Fruit fly (Drosophila melanogaster) whole organism, embryonic: Measurements from ENCODE around the gene dyw.

Experiments
- Atf6 ChIP-seq: fragments of 200-800 bp; sonication (Bioruptor generic); IDR thresholded peaks from 2 replicates; pipeline ENCODE4 v1.3.6; 2022; ENCODE audit warnings: missing biosample characterization, missing genetic modification characterization
- CG10267 ChIP-seq: fragments of 200-800 bp; sonication (Bioruptor generic); optimal IDR thresholded peaks from 2 replicates; lab custom pipeline; 2018; ENCODE audit warnings: missing biosample characterization, mild to moderate bottlenecking, missing genetic modification characterization, moderate library complexity
- CG10274 ChIP-seq: fragments of 200-800 bp; sonication (Bioruptor generic); optimal IDR thresholded peaks from 3 replicates; lab custom pipeline; 2017; ENCODE audit warnings: missing biosample characterization, mild to moderate bottlenecking, missing genetic modification characterization
- CG10431 ChIP-seq: fragments of 200-800 bp; sonication (Bioruptor generic); optimal IDR thresholded peaks from 3 replicates; lab custom pipeline; 2018; ENCODE audit warnings: missing biosample characterization, mild to moderate bottlenecking, missing genetic modification characterization
- CG10462 ChIP-seq: fragments of 200-800 bp; sonication (Bioruptor generic); optimal IDR thresholded peaks from 2 replicates; lab custom pipeline; 2016; ENCODE audit warnings: missing biosample characterization, missing genetic modification characterization
- CG11093 ChIP-seq: fragments of 200-800 bp; sonication (Bioruptor generic); IDR thresholded peaks from 3 replicates; pipeline ENCODE4 v1.3.6; 2022; ENCODE audit warnings: missing biosample characterization, missing genetic modification characterization
- CG12659 ChIP-seq: fragments of 200-800 bp; sonication (Bioruptor generic); optimal IDR thresholded peaks from 3 replicates; lab custom pipeline; 2017; ENCODE audit warnings: mild to moderate bottlenecking, missing biosample characterization, missing genetic modification reagents, missing genetic modification characterization
- CG13296 ChIP-seq: fragments of 200-800 bp; sonication (Bioruptor generic); optimal IDR thresholded peaks from 3 replicates; lab custom pipeline; 2018; ENCODE audit warnings: missing biosample characterization, mild to moderate bottlenecking, missing genetic modification characterization
- CG14014 ChIP-seq: fragments of 200-800 bp; sonication (Bioruptor generic); IDR thresholded peaks from 2 replicates; pipeline ENCODE4 v1.3.6; 2022; ENCODE audit warnings: missing biosample characterization, missing genetic modification characterization
- CG17328 ChIP-seq: fragments of 200-800 bp; sonication (Bioruptor generic); IDR thresholded peaks from 2 replicates; pipeline ENCODE4 v1.3.6; 2022; ENCODE audit warnings: missing biosample characterization, missing genetic modification characterization
- CG17568 ChIP-seq: fragments of 200-800 bp; sonication (Bioruptor generic); optimal IDR thresholded peaks from 2 replicates; lab custom pipeline; 2018; ENCODE audit warnings: missing biosample characterization, mild to moderate bottlenecking, missing genetic modification characterization, moderate library complexity
- CG17612 ChIP-seq: fragments of 200-800 bp; sonication (Bioruptor generic); IDR thresholded peaks from 2 replicates; pipeline ENCODE4 v1.3.6; 2022; ENCODE audit warnings: missing biosample characterization, missing genetic modification characterization
- CG2116 ChIP-seq: fragments of 200-800 bp; sonication (Bioruptor generic); optimal IDR thresholded peaks from 3 replicates; lab custom pipeline; 2018; ENCODE audit warnings: missing biosample characterization, mild to moderate bottlenecking, missing genetic modification characterization
- CG30020 ChIP-seq: fragments of 200-800 bp; optimal IDR thresholded peaks from 2 replicates; lab custom pipeline; 2019; ENCODE audit warnings: missing biosample characterization, mild to moderate bottlenecking, missing genetic modification characterization, moderate library complexity
- CG34376 ChIP-seq: fragments of 200-800 bp; sonication (Bioruptor generic); optimal IDR thresholded peaks from 2 replicates; lab custom pipeline; 2018; ENCODE audit warnings: missing biosample characterization, mild to moderate bottlenecking, missing genetic modification characterization
- CG4820 ChIP-seq: fragments of 200-800 bp; sonication (Bioruptor generic); optimal IDR thresholded peaks from 3 replicates; lab custom pipeline; 2016; ENCODE audit warnings: missing biosample characterization, missing genetic modification characterization
- CG6765 ChIP-seq: fragments of 200-800 bp; sonication (Bioruptor generic); optimal IDR thresholded peaks from 3 replicates; lab custom pipeline; 2017; ENCODE audit warnings: missing biosample characterization, mild to moderate bottlenecking, missing genetic modification characterization
- CG6813 ChIP-seq: fragments of 200-800 bp; sonication (Bioruptor generic); optimal IDR thresholded peaks from 2 replicates; lab custom pipeline; 2017; ENCODE audit warnings: missing biosample characterization, missing genetic modification characterization, mild to moderate bottlenecking, moderate library complexity, missing genetic modification reagents
- CG7786 ChIP-seq: fragments of 200-800 bp; sonication (Bioruptor generic); optimal IDR thresholded peaks from 2 replicates; lab custom pipeline; 2016; ENCODE audit warnings: missing biosample characterization, missing genetic modification characterization
- CG8359 ChIP-seq: fragments of 200-800 bp; sonication (Bioruptor generic); optimal IDR thresholded peaks from 2 replicates; lab custom pipeline; 2017; ENCODE audit warnings: missing biosample characterization, mild to moderate bottlenecking, missing genetic modification characterization, borderline replicate concordance
- CG9817 ChIP-seq: fragments of 200-800 bp; sonication (Bioruptor generic); optimal IDR thresholded peaks from 2 replicates; lab custom pipeline; 2018; ENCODE audit warnings: missing biosample characterization, mild to moderate bottlenecking, missing genetic modification characterization, moderate library complexity
- D ChIP-seq, 2 experiments: fragments of 200-800 bp in 1 of 2; fragments of >200 bp in 1 of 2; sonication (Bioruptor generic) in 1 of 2; optimal IDR thresholded peaks; 2 replicates in 1 of 2; 3 replicates in 1 of 2; lab custom pipeline; 2017; ENCODE audit warnings: mild to moderate bottlenecking in 1 of 2, missing biosample characterization in 1 of 2, missing genetic modification characterization in 1 of 2, missing genetic modification reagents in 1 of 2
- Dad ChIP-seq: fragments of 200-800 bp; sonication (Bioruptor generic); optimal IDR thresholded peaks from 3 replicates; lab custom pipeline; 2016; ENCODE audit warnings: missing biosample characterization, missing genetic modification characterization
- Doc2 ChIP-seq: fragments of 200-800 bp; sonication (Bioruptor generic); IDR thresholded peaks from 2 replicates; pipeline ENCODE4 v1.3.6; 2022; ENCODE audit warnings: missing biosample characterization, missing genetic modification characterization
- Dref ChIP-seq: fragments of 200-800 bp; sonication (Bioruptor generic); IDR thresholded peaks from 2 replicates; pipeline ENCODE4 v1.3.6; 2022; ENCODE audit warnings: missing biosample characterization, missing genetic modification characterization
- Drgx ChIP-seq: fragments of 200-800 bp; sonication (Bioruptor generic); IDR thresholded peaks from 2 replicates; pipeline ENCODE4 v1.3.6; 2022; ENCODE audit warnings: missing biosample characterization, missing genetic modification characterization
- Ets97D ChIP-seq: fragments of 200-800 bp; sonication (Bioruptor generic); optimal IDR thresholded peaks from 3 replicates; lab custom pipeline; 2016; ENCODE audit warnings: missing biosample characterization, missing genetic modification characterization
- H15 ChIP-seq: fragments of 200-800 bp; sonication (Bioruptor generic); IDR thresholded peaks from 3 replicates; pipeline ENCODE4 v1.3.6; 2022; ENCODE audit warnings: missing biosample characterization, missing genetic modification characterization
- Jarid2 ChIP-seq: fragments of 200-800 bp; sonication (Bioruptor generic); optimal IDR thresholded peaks from 3 replicates; lab custom pipeline; 2017; ENCODE audit warnings: mild to moderate bottlenecking, missing biosample characterization, missing genetic modification reagents, missing genetic modification characterization
- Med ChIP-seq: fragments of 200-800 bp; sonication (Bioruptor generic); peaks from one replicate; lab custom pipeline; 2016; ENCODE audit warnings: missing biosample characterization, missing genetic modification characterization, mild to moderate bottlenecking, inconsistent platforms, moderate library complexity
- NFAT ChIP-seq: fragments of 200-800 bp; sonication (Bioruptor generic); IDR thresholded peaks from 2 replicates; pipeline ENCODE4 v1.3.6; 2022; ENCODE audit warnings: missing biosample characterization, missing genetic modification characterization
- Opbp ChIP-seq: fragments of 200-800 bp; sonication (Bioruptor generic); IDR thresholded peaks from 3 replicates; pipeline ENCODE4 v1.3.6; 2022; ENCODE audit warnings: missing biosample characterization, missing genetic modification characterization; ENCODE audit not compliant: partially characterized antibody
- dmrt99B ChIP-seq: fragments of 200-800 bp; sonication (Bioruptor generic); optimal IDR thresholded peaks from 2 replicates; lab custom pipeline; 2018; ENCODE audit warnings: missing biosample characterization, mild to moderate bottlenecking, missing genetic modification characterization, moderate library complexity
- en ChIP-seq: fragments of 200-800 bp; sonication (Bioruptor generic); optimal IDR thresholded peaks from 2 replicates; lab custom pipeline; 2016; ENCODE audit warnings: missing biosample characterization, missing genetic modification characterization
- fd96Cb ChIP-seq: fragments of 200-800 bp; sonication (Bioruptor generic); optimal IDR thresholded peaks from 2 replicates; lab custom pipeline; 2018; ENCODE audit warnings: missing biosample characterization, mild to moderate bottlenecking, missing genetic modification characterization, moderate library complexity
- fru ChIP-seq: fragments of >200 bp; optimal IDR thresholded peaks from 2 replicates; lab custom pipeline; 2017
- klu ChIP-seq: fragments of 200-800 bp; sonication (Bioruptor generic); IDR thresholded peaks from 2 replicates; pipeline ENCODE4 v1.3.6; 2022; ENCODE audit warnings: missing biosample characterization, missing genetic modification characterization
- lilli ChIP-seq: fragments of 200-800 bp; sonication (Bioruptor generic); optimal IDR thresholded peaks from 3 replicates; lab custom pipeline; 2016; ENCODE audit warnings: missing biosample characterization, missing genetic modification characterization
- maf-S ChIP-seq: fragments of 200-800 bp; sonication (Bioruptor generic); optimal IDR thresholded peaks from 2 replicates; lab custom pipeline; 2016; ENCODE audit warnings: missing biosample characterization, missing genetic modification characterization
- org-1 ChIP-seq: fragments of 200-800 bp; sonication (Bioruptor generic); optimal IDR thresholded peaks from 2 replicates; lab custom pipeline; 2017; ENCODE audit warnings: missing biosample characterization, missing genetic modification characterization
- sim ChIP-seq: fragments of 200-800 bp; sonication (Bioruptor generic); IDR thresholded peaks from 2 replicates; pipeline ENCODE4 v1.3.6; 2022; ENCODE audit warnings: missing biosample characterization, missing genetic modification characterization
- sna ChIP-seq: fragments of 200-800 bp; sonication (Bioruptor generic); IDR thresholded peaks from 2 replicates; pipeline ENCODE4 v1.3.6; 2022; ENCODE audit warnings: missing biosample characterization, missing genetic modification characterization; ENCODE audit not compliant: partially characterized antibody
- tin ChIP-seq: fragments of 200-800 bp; sonication (Bioruptor generic); optimal IDR thresholded peaks from 3 replicates; lab custom pipeline; 2016; ENCODE audit warnings: missing biosample characterization, missing genetic modification characterization
- tll ChIP-seq, 2 experiments: fragments of 200-800 bp in 1 of 2; fragments of >200 bp in 1 of 2; sonication (Bioruptor generic) in 1 of 2; optimal IDR thresholded peaks; 2 replicates each; lab custom pipeline; 2017 to 2019; ENCODE audit warnings: missing biosample characterization in 2 of 2, missing genetic modification characterization in 2 of 2, mild to moderate bottlenecking in 1 of 2, moderate library complexity in 1 of 2
- toy ChIP-seq: fragments of 200-800 bp; sonication (Bioruptor generic); IDR thresholded peaks from 2 replicates; pipeline ENCODE4 v1.3.6; 2022; ENCODE audit warnings: missing biosample characterization, missing genetic modification characterization
- trh ChIP-seq: fragments of 200-800 bp; sonication (Bioruptor generic); optimal IDR thresholded peaks from 2 replicates; lab custom pipeline; 2016; ENCODE audit warnings: missing biosample characterization, missing genetic modification characterization
- unc-4 ChIP-seq: fragments of 200-800 bp; sonication (Bioruptor generic); IDR thresholded peaks from 2 replicates; pipeline ENCODE4 v1.3.6; 2022; ENCODE audit warnings: missing biosample characterization, missing genetic modification characterization; ENCODE audit not compliant: partially characterized antibody
- vfl ChIP-seq: fragments of 200-800 bp; sonication (Bioruptor generic); optimal IDR thresholded peaks from 2 replicates; lab custom pipeline; 2016; ENCODE audit warnings: missing biosample characterization, missing genetic modification characterization
- zen ChIP-seq: fragments of 200-800 bp; sonication (Bioruptor generic); optimal IDR thresholded peaks from 3 replicates; lab custom pipeline; 2018; ENCODE audit warnings: missing biosample characterization, mild to moderate bottlenecking, missing genetic modification characterization, moderate library complexity
- zfh1 ChIP-seq: fragments of 200-800 bp; sonication (Bioruptor generic); IDR thresholded peaks from 3 replicates; pipeline ENCODE4 v1.3.6; 2022; ENCODE audit warnings: missing biosample characterization, missing genetic modification characterization

dyw gene

DNA sequence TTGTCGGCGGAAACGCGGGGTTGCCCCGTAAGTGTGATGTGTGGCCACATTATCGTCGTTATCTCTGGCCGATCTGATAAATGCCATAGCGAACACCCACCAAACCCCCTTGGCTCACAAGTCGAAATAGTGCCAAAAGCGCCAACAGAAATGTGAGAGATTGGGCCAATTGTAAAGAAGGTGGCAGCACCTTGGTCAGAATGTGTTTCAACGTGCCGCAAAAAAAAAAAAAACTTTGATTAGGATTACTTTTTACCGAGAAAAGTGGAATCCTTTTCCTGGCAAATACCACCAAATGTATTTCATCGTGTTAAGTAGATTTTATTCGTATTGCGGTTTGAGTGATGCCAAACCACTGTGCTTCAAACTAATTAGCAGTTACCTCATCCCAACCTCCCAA, 49.3 kb upstream of the dyw start (continued):
- TF ChIP-seq D (optimal IDR thresholded peaks at IDR 0.05; lab: Kevin White, UChicago): no peak
- peak; percentile 25 for TF ChIP-seq D (GFP tag; optimal IDR thresholded peaks at IDR 0.05; lab: Kevin White, UChicago)
- TF ChIP-seq CG2116 (GFP tag; lab: Kevin White, UChicago): no peak
- TF ChIP-seq org-1 (GFP tag; lab: Kevin White, UChicago): peak; percentile 69
- TF ChIP-seq CG10274 (GFP tag; lab: Kevin White, UChicago): peak; percentile 65
- peak; percentile 64 for TF ChIP-seq Drgx (GFP tag; lab: Robert Waterston, UW)
- TF ChIP-seq CG17568 (GFP tag; lab: Kevin White, UChicago): peak; percentile 59
- TF ChIP-seq Opbp (GFP tag; lab: Robert Waterston, UW): no peak
- TF ChIP-seq Dref: peak; percentile 35; the same call in 1 of the 2 replicates
- TF ChIP-seq zen (tag; lab: Kevin White, UChicago): peak; percentile 19
- peak; percentile 97 for TF ChIP-seq Med (GFP tag; lab: Kevin White, UChicago)
- TF ChIP-seq Dad (GFP tag; lab: Kevin White, UChicago): peak; percentile 72
- TF ChIP-seq zfh1 (GFP tag; lab: Robert Waterston, UW): peak; percentile 86
- no peak for TF ChIP-seq tll (GFP tag; optimal IDR thresholded peaks at IDR 0.05; lab: Kevin White, UChicago)
- TF ChIP-seq CG4820 (GFP tag; lab: Kevin White, UChicago): peak; percentile 54
- peak; percentile 82 for TF ChIP-seq CG17328 (GFP tag; lab: Robert Waterston, UW)
- peak; percentile 78 for TF ChIP-seq CG13296 (GFP tag; lab: Kevin White, UChicago)
- peak; percentile 86 for TF ChIP-seq CG12659 (GFP tag; lab: Kevin White, UChicago)
- TF ChIP-seq sna (GFP tag; lab: Robert Waterston, UW): no peak
- TF ChIP-seq CG10267 (tag; lab: Kevin White, UChicago): peak; percentile 5
- peak; percentile 77; the same call in 2 of the 3 replicates for TF ChIP-seq CG11093 (GFP tag; lab: Robert Waterston, UW)
- TF ChIP-seq toy (GFP tag; lab: Robert Waterston, UW): peak; percentile 69; the same call in 1 of the 2 replicates
- no peak for TF ChIP-seq unc-4 (GFP tag; lab: Robert Waterston, UW)
- no peak for TF ChIP-seq Jarid2 (GFP tag; lab: Kevin White, UChicago)
- TF ChIP-seq CG9817: peak; percentile 69
- peak; percentile 27 for TF ChIP-seq trh (GFP tag; lab: Kevin White, UChicago)
- TF ChIP-seq tin: peak; percentile 50
- peak; percentile 87 for TF ChIP-seq vfl
- peak; percentile 68 for TF ChIP-seq CG6813 (GFP tag; lab: Kevin White, UChicago)
- no peak for TF ChIP-seq CG30020 (tag; lab: Kevin White, UChicago)
- TF ChIP-seq sim (GFP tag; lab: Robert Waterston, UW): peak; percentile 15; the same call in 1 of the 2 replicates
- TF ChIP-seq CG10431: no peak
- TF ChIP-seq lilli (GFP tag; lab: Kevin White, UChicago): peak; percentile 92
- TF ChIP-seq CG7786 (GFP tag; lab: Kevin White, UChicago): peak; percentile 85
- TF ChIP-seq Doc2 (GFP tag; lab: Robert Waterston, UW): peak; percentile 61
- TF ChIP-seq CG14014 (GFP tag; lab: Robert Waterston, UW): peak; percentile 92
- TF ChIP-seq H15 (GFP tag; lab: Robert Waterston, UW): peak; percentile 83
- peak; percentile 40; the same call in 1 of the 2 replicates for TF ChIP-seq CG17612
- TF ChIP-seq CG6765 (GFP tag; lab: Kevin White, UChicago): no peak
- TF ChIP-seq klu: peak; percentile 77
- peak; percentile 78 for TF ChIP-seq maf-S (GFP tag; lab: Kevin White, UChicago)
- no peak for TF ChIP-seq CG8359 (GFP tag; lab: Kevin White, UChicago)
- TF ChIP-seq fru: no peak
- TF ChIP-seq fd96Cb: peak; percentile 45
- peak; percentile 31 for TF ChIP-seq en
- TF ChIP-seq Atf6 (GFP tag; lab: Robert Waterston, UW): peak; percentile 94
- TF ChIP-seq NFAT: peak; percentile 86
- TF ChIP-seq CG34376 (GFP tag; lab: Kevin White, UChicago): no peak
- TF ChIP-seq Ets97D: peak; percentile 52
- TF ChIP-seq dmrt99B (tag; lab: Kevin White, UChicago): peak; percentile 80
- peak; percentile 2 for TF ChIP-seq CG10462 (GFP tag; lab: Kevin White, UChicago)
